Worm (Caenorhabditis elegans) whole organism, L3 larva: ENCODE measurements around the gene B0252.3.

Experiments used
- R02D3.7 ChIP-seq: fragments of 150-350 bp; optimal IDR thresholded peaks from 2 replicates; lab custom pipeline; 2014; ENCODE audit warnings: missing biosample characterization, missing genetic modification characterization
- ZK546.5 ChIP-seq: sonication (generic microtip); optimal IDR thresholded peaks from 2 replicates; lab custom pipeline; 2017; ENCODE audit warnings: missing biosample characterization, missing genetic modification characterization
- aly-2 ChIP-seq: fragments of 150-350 bp; optimal IDR thresholded peaks from 2 replicates; lab custom pipeline; 2014; ENCODE audit warnings: missing biosample characterization, missing genetic modification characterization
- ama-1 ChIP-seq: fragments of 150-350 bp; optimal IDR thresholded peaks from 2 replicates; lab custom pipeline; 2018
- ceh-16 ChIP-seq: sonication (generic microtip); optimal IDR thresholded peaks from 2 replicates; lab custom pipeline; 2017; ENCODE audit warnings: missing biosample characterization, missing genetic modification characterization
- ceh-28 ChIP-seq: fragments of 150-350 bp; optimal IDR thresholded peaks from 2 replicates; lab custom pipeline; 2014; ENCODE audit warnings: missing biosample characterization, missing genetic modification reagents, missing genetic modification characterization
- ceh-82 ChIP-seq: fragments of 150-350 bp; optimal IDR thresholded peaks from 2 replicates; lab custom pipeline; 2014; ENCODE audit warnings: missing biosample characterization, missing genetic modification characterization
- ceh-9 ChIP-seq: sonication (generic microtip); optimal IDR thresholded peaks from 2 replicates; lab custom pipeline; 2018; ENCODE audit warnings: missing biosample characterization, missing genetic modification characterization
- daf-12 ChIP-seq: fragments of 150-350 bp; optimal IDR thresholded peaks from 2 replicates; lab custom pipeline; 2014; ENCODE audit warnings: missing biosample characterization, missing genetic modification reagents, missing genetic modification characterization
- egl-27 ChIP-seq: sonication (generic microtip); optimal IDR thresholded peaks from 4 replicates; lab custom pipeline; 2017; ENCODE audit warnings: missing biosample characterization, missing genetic modification reagents, missing genetic modification characterization
- egl-5 ChIP-seq: fragments of 150-350 bp; optimal IDR thresholded peaks from 2 replicates; lab custom pipeline; 2017; ENCODE audit warnings: missing biosample characterization, missing genetic modification reagents, missing genetic modification characterization, inconsistent platforms
- elt-1 ChIP-seq: fragments of 150-350 bp; optimal IDR thresholded peaks from 2 replicates; lab custom pipeline; 2014; ENCODE audit warnings: missing biosample characterization, missing genetic modification characterization
- elt-2 ChIP-seq: sonication (generic microtip); optimal IDR thresholded peaks from 2 replicates; lab custom pipeline; 2016; ENCODE audit warnings: missing genetic modification reagents, mild to moderate bottlenecking, missing genetic modification characterization, missing compliant biosample characterization
- elt-3 ChIP-seq, 3 experiments: fragments of 150-350 bp in 1 of 3; sonication (generic microtip) in 2 of 3; optimal IDR thresholded peaks; 2 replicates in 2 of 3; 4 replicates in 1 of 3; lab custom pipeline; 2014 to 2017; ENCODE audit warnings: missing biosample characterization in 3 of 3, missing genetic modification characterization in 3 of 3
- eor-1 ChIP-seq, 2 experiments: fragments of 150-350 bp; optimal IDR thresholded peaks; 2 replicates each; lab custom pipeline; 2014 to 2018; ENCODE audit warnings: missing biosample characterization in 2 of 2, missing genetic modification characterization in 2 of 2
- fkh-10 ChIP-seq: sonication (generic microtip); optimal IDR thresholded peaks from 2 replicates; lab custom pipeline; 2017; ENCODE audit warnings: missing biosample characterization, missing genetic modification reagents, missing genetic modification characterization
- fkh-2 ChIP-seq: fragments of 150-350 bp; optimal IDR thresholded peaks from 2 replicates; lab custom pipeline; 2014; ENCODE audit warnings: missing biosample characterization, missing genetic modification reagents, missing genetic modification characterization
- fos-1 ChIP-seq: fragments of 150-350 bp; optimal IDR thresholded peaks from 2 replicates; lab custom pipeline; 2014; ENCODE audit warnings: missing biosample characterization, missing genetic modification characterization
- hmg-11 ChIP-seq: sonication (generic microtip); optimal IDR thresholded peaks from 2 replicates; lab custom pipeline; 2016; ENCODE audit warnings: missing genetic modification characterization, missing compliant biosample characterization
- jun-1 ChIP-seq: fragments of 150-350 bp; optimal IDR thresholded peaks from 2 replicates; lab custom pipeline; 2014; ENCODE audit warnings: missing biosample characterization, missing genetic modification reagents, missing genetic modification characterization
- lin-15B ChIP-seq: fragments of 150-350 bp; optimal IDR thresholded peaks from 2 replicates; lab custom pipeline; 2014; ENCODE audit warnings: missing biosample characterization, missing genetic modification characterization
- lin-39 ChIP-seq: fragments of 150-350 bp; optimal IDR thresholded peaks from 2 replicates; lab custom pipeline; 2018; ENCODE audit warnings: missing biosample characterization, missing genetic modification reagents, missing genetic modification characterization
- lsy-12 ChIP-seq: sonication (generic microtip); optimal IDR thresholded peaks from 2 replicates; lab custom pipeline; 2016; ENCODE audit warnings: mild to moderate bottlenecking, missing genetic modification characterization, missing compliant biosample characterization
- mdl-1 ChIP-seq: fragments of 150-350 bp; optimal IDR thresholded peaks from 2 replicates; lab custom pipeline; 2014; ENCODE audit warnings: missing biosample characterization, missing genetic modification characterization
- mml-1 ChIP-seq: fragments of 150-350 bp; sonication (generic microtip); optimal IDR thresholded peaks from 3 replicates; lab custom pipeline; 2014; ENCODE audit warnings: missing biosample characterization, missing genetic modification characterization
- nfya-1 ChIP-seq: sonication (generic microtip); optimal IDR thresholded peaks from 2 replicates; lab custom pipeline; 2017; ENCODE audit warnings: missing genetic modification characterization, mild to moderate bottlenecking, missing compliant biosample characterization, antibody characterized with exemption, moderate library complexity; ENCODE audit not compliant: insufficient read depth
- nhr-11 ChIP-seq: fragments of 150-350 bp; optimal IDR thresholded peaks from 2 replicates; lab custom pipeline; 2014; ENCODE audit warnings: missing biosample characterization, missing genetic modification characterization
- nhr-12 ChIP-seq: fragments of 150-350 bp; optimal IDR thresholded peaks from 2 replicates; lab custom pipeline; 2014; ENCODE audit warnings: missing biosample characterization, missing genetic modification characterization
- nhr-23 ChIP-seq: fragments of 150-350 bp; optimal IDR thresholded peaks from 2 replicates; lab custom pipeline; 2014; ENCODE audit warnings: missing biosample characterization, missing genetic modification reagents, missing genetic modification characterization
- nhr-237 ChIP-seq: fragments of 150-350 bp; optimal IDR thresholded peaks from 2 replicates; lab custom pipeline; 2014; ENCODE audit warnings: missing biosample characterization, missing genetic modification characterization
- nhr-25 ChIP-seq: sonication (generic microtip); optimal IDR thresholded peaks from 2 replicates; lab custom pipeline; 2017; ENCODE audit warnings: missing biosample characterization, missing genetic modification characterization
- nhr-28 ChIP-seq: fragments of 150-350 bp; optimal IDR thresholded peaks from 2 replicates; lab custom pipeline; 2014; ENCODE audit warnings: missing biosample characterization, missing genetic modification characterization
- nhr-43 ChIP-seq: sonication (generic microtip); optimal IDR thresholded peaks from 2 replicates; lab custom pipeline; 2016; ENCODE audit warnings: mild to moderate bottlenecking, missing genetic modification characterization, missing compliant biosample characterization; ENCODE audit not compliant: poor library complexity, severe bottlenecking
- nhr-67 ChIP-seq: fragments of 150-350 bp; optimal IDR thresholded peaks from 2 replicates; lab custom pipeline; 2014; ENCODE audit warnings: missing biosample characterization, missing genetic modification characterization
- nhr-76 ChIP-seq: fragments of 150-350 bp; sonication (generic microtip); optimal IDR thresholded peaks from 5 replicates; lab custom pipeline; 2014; ENCODE audit warnings: missing biosample characterization, missing genetic modification characterization
- nhr-77 ChIP-seq: fragments of 150-350 bp; optimal IDR thresholded peaks from 2 replicates; lab custom pipeline; 2014; ENCODE audit warnings: missing biosample characterization, missing genetic modification characterization
- pha-4 ChIP-seq: fragments of 150-350 bp; optimal IDR thresholded peaks from 2 replicates; lab custom pipeline; 2014; ENCODE audit warnings: missing biosample characterization, missing genetic modification reagents, missing genetic modification characterization
- pqm-1 ChIP-seq: fragments of 150-350 bp; optimal IDR thresholded peaks from 2 replicates; lab custom pipeline; 2017; ENCODE audit warnings: missing biosample characterization, missing genetic modification characterization, inconsistent platforms
- sea-2 ChIP-seq: fragments of 150-350 bp; sonication (generic microtip); optimal IDR thresholded peaks from 4 replicates; lab custom pipeline; 2014; ENCODE audit warnings: missing biosample characterization, missing genetic modification reagents, missing genetic modification characterization
- skn-1 ChIP-seq: fragments of 150-350 bp; optimal IDR thresholded peaks from 2 replicates; lab custom pipeline; 2014; ENCODE audit warnings: missing biosample characterization, missing genetic modification characterization
- snpc-4 ChIP-seq: fragments of 150-350 bp; optimal IDR thresholded peaks from 2 replicates; lab custom pipeline; 2014; ENCODE audit warnings: missing biosample characterization, missing genetic modification characterization
- tbx-2 ChIP-seq: sonication (generic microtip); optimal IDR thresholded peaks from 2 replicates; lab custom pipeline; 2016; ENCODE audit warnings: mild to moderate bottlenecking, missing genetic modification characterization, missing compliant biosample characterization
- unc-39 ChIP-seq: sonication (generic microtip); optimal IDR thresholded peaks from 4 replicates; lab custom pipeline; 2017; ENCODE audit warnings: missing biosample characterization, missing genetic modification characterization
- unc-62 ChIP-seq: fragments of 150-350 bp; sonication (generic microtip); optimal IDR thresholded peaks from 4 replicates; lab custom pipeline; 2014; ENCODE audit warnings: missing biosample characterization, missing genetic modification reagents, missing genetic modification characterization
- zag-1 ChIP-seq: fragments of 150-350 bp; optimal IDR thresholded peaks from 2 replicates; lab custom pipeline; 2014; ENCODE audit warnings: missing biosample characterization, missing genetic modification characterization
- ztf-11 ChIP-seq: fragments of 150-350 bp; optimal IDR thresholded peaks from 2 replicates; lab custom pipeline; 2014; ENCODE audit warnings: missing biosample characterization, missing genetic modification characterization
- ztf-4 ChIP-seq: fragments of 150-350 bp; optimal IDR thresholded peaks from 2 replicates; lab custom pipeline; 2014; ENCODE audit warnings: missing biosample characterization, missing genetic modification characterization

The B0252.3 gene

ce11 chrII:6915875-6916274, 8.3 kb upstream of the B0252.3 start, which contains the start of gene B0252.8:
Gene B0252.8, plus strand, starts transcription at chrII:6916166.
- TF ChIP-seq lin-39 (tag; lab: Kevin White, UChicago) (peak; percentile 71), nhr-76 (tag; lab: Kevin White, UChicago) (no peak)
- TF ChIP-seq, all 47 proteins: peak for 1

DNA sequence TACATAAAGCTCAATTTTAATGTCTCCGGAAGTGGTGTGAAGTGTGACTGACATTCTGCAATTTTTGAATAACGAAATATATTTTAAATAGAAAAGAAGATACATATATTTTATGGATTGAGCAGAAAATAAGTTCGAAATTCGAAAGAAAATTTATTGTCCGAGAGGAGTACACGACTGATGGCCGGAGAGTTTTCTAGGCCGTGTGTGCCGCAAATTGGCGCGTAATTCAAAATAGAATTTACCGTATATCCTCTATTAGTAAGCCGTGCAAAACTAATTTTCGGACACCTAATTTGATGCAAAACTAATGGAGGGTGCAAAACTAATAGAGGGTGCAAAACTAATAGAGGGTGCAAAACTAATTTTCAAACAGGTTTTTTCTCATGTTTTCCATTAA, 5.8 kb upstream of the B0252.3 start, which contains the start of gene cyn-10:
cyn-10 (minus strand) TSS at position 57 of the 400 bp plus-strand sequence.
- TF ChIP-seq elt-3 (tag; optimal IDR thresholded peaks at IDR 0.05; lab: Kevin White, UChicago) (no peak), elt-2 (tag; lab: Kevin White, UChicago) (peak; percentile 17), ztf-4 (no peak), sea-2 (GFP tag; lab: Kevin White, UChicago) (no peak), pha-4 (tag; lab: Kevin White, UChicago) (peak; percentile 65), ZK546.5 (tag; lab: Kevin White, UChicago) (no peak), ceh-28 (tag; lab: Kevin White, UChicago) (no peak), ceh-16 (tag; lab: Kevin White, UChicago) (no peak), aly-2 (tag; lab: Kevin White, UChicago) (no peak), lin-39 (tag; lab: Kevin White, UChicago) (peak; percentile 14), egl-27 (tag; lab: Kevin White, UChicago) (no peak), nhr-11 (tag; lab: Kevin White, UChicago) (no peak), unc-39 (tag; lab: Kevin White, UChicago) (no peak), nhr-77 (tag; lab: Kevin White, UChicago) (no peak), skn-1 (tag; lab: Kevin White, UChicago) (no peak), eor-1 (tag; optimal IDR thresholded peaks at IDR 0.05; lab: Kevin White, UChicago) (peak in 1 of 2 experiments; percentile 70), mdl-1 (tag; lab: Kevin White, UChicago) (no peak), fkh-10 (no peak), ama-1 (lab: Kevin White, UChicago) (no peak), nhr-12 (tag; lab: Kevin White, UChicago) (no peak), ceh-82 (tag; lab: Kevin White, UChicago) (no peak), nhr-43 (tag; lab: Kevin White, UChicago) (peak; percentile 94), lsy-12 (peak; percentile 75), jun-1 (tag; lab: Kevin White, UChicago) (no peak), daf-12 (tag; lab: Kevin White, UChicago) (no peak), nhr-28 (no peak), hmg-11 (tag; lab: Kevin White, UChicago) (no peak), pqm-1 (tag; lab: Kevin White, UChicago) (peak; percentile 18), nhr-237 (tag; lab: Kevin White, UChicago) (no peak), fos-1 (tag; lab: Kevin White, UChicago) (no peak), lin-15B (tag; lab: Kevin White, UChicago) (peak; percentile 58), mml-1 (no peak), fkh-2 (no peak), elt-1 (tag; lab: Kevin White, UChicago) (no peak), tbx-2 (tag; lab: Kevin White, UChicago) (no peak), ceh-9 (tag; lab: Kevin White, UChicago) (no peak), nhr-25 (tag; lab: Kevin White, UChicago) (peak; percentile 27), snpc-4 (tag; lab: Kevin White, UChicago) (peak; percentile 49), egl-5 (tag; lab: Kevin White, UChicago) (no peak), nhr-67 (tag; lab: Kevin White, UChicago) (no peak), unc-62 (GFP tag; lab: Kevin White, UChicago) (no peak), zag-1 (tag; lab: Kevin White, UChicago) (no peak), nhr-23 (tag; lab: Kevin White, UChicago) (peak; percentile 69), nfya-1 (tag; lab: Kevin White, UChicago) (peak; percentile 64), R02D3.7 (no peak), ztf-11 (no peak)
